Worm (Caenorhabditis elegans) whole organism, L4 larva: ENCODE data around the gene mtp-18.

Experiments used
- F37D6.2 ChIP-seq: sonication (generic microtip); optimal IDR thresholded peaks from 2 replicates; lab custom pipeline; 2016; ENCODE audit warnings: mild to moderate bottlenecking, missing genetic modification characterization, missing compliant biosample characterization
- F44E2.7 ChIP-seq: fragments of 200-800 bp; sonication (Bioruptor generic); IDR thresholded peaks from 2 replicates; pipeline ENCODE4 v2.1.2; 2022; ENCODE audit warnings: missing genetic modification characterization, missing compliant biosample characterization
- Y48G9A.11 ChIP-seq: fragments of 200-800 bp; sonication (Bioruptor generic); IDR thresholded peaks from 2 replicates; pipeline ENCODE4 v1.3.6; 2022; ENCODE audit warnings: missing genetic modification reagents, missing genetic modification characterization, missing compliant biosample characterization
- Y75B8A.6 ChIP-seq: fragments of 200-800 bp; sonication (Bioruptor generic); IDR thresholded peaks from 2 replicates; pipeline ENCODE4 v1.3.6; 2022; ENCODE audit warnings: missing genetic modification reagents, missing genetic modification characterization, missing compliant biosample characterization
- ZK546.5 ChIP-seq, 2 experiments: sonication (generic microtip); optimal IDR thresholded peaks; 2 replicates each; lab custom pipeline; 2017; ENCODE audit warnings: missing biosample characterization in 2 of 2, missing genetic modification characterization in 2 of 2
- aly-2 ChIP-seq: sonication (generic microtip); optimal IDR thresholded peaks from 2 replicates; lab custom pipeline; 2018; ENCODE audit warnings: missing biosample characterization, missing genetic modification characterization
- ama-1 ChIP-seq: fragments of 150-350 bp; optimal IDR thresholded peaks from 2 replicates; lab custom pipeline; 2014; ENCODE audit warnings: inconsistent platforms, mixed read lengths
- arid-1 ChIP-seq: fragments of 200-800 bp; sonication (Bioruptor generic); conservative IDR thresholded peaks from 2 replicates; pipeline ENCODE4 v1.3.6; 2022; ENCODE audit warnings: missing genetic modification reagents, missing genetic modification characterization, missing compliant biosample characterization
- attf-4 ChIP-seq: sonication (generic microtip); optimal IDR thresholded peaks from 3 replicates; lab custom pipeline; 2017; ENCODE audit warnings: missing biosample characterization, missing genetic modification characterization
- ceh-28 ChIP-seq: fragments of 150-350 bp; optimal IDR thresholded peaks from 2 replicates; lab custom pipeline; 2014; ENCODE audit warnings: missing biosample characterization, missing genetic modification reagents, missing genetic modification characterization
- ceh-44 ChIP-seq: fragments of 200-800 bp; sonication (Bioruptor generic); IDR thresholded peaks from 2 replicates; pipeline ENCODE4 v1.3.6; 2022; ENCODE audit warnings: missing genetic modification reagents, missing genetic modification characterization, missing compliant biosample characterization
- ceh-82 ChIP-seq: sonication (generic microtip); optimal IDR thresholded peaks from 2 replicates; lab custom pipeline; 2017; ENCODE audit warnings: missing biosample characterization, missing genetic modification characterization
- ces-1 ChIP-seq: fragments of 150-350 bp; sonication (generic microtip); optimal IDR thresholded peaks from 4 replicates; lab custom pipeline; 2014; ENCODE audit warnings: missing biosample characterization, missing genetic modification reagents, missing genetic modification characterization
- cey-2 ChIP-seq: sonication (generic microtip); optimal IDR thresholded peaks from 3 replicates; lab custom pipeline; 2017; ENCODE audit warnings: missing genetic modification characterization, mild to moderate bottlenecking, missing compliant biosample characterization, antibody characterized with exemption, borderline replicate concordance; ENCODE audit not compliant: insufficient read depth
- daf-12 ChIP-seq: fragments of 150-350 bp; optimal IDR thresholded peaks from 2 replicates; lab custom pipeline; 2014; ENCODE audit warnings: missing biosample characterization, missing genetic modification reagents, missing genetic modification characterization
- daf-16 ChIP-seq, 3 experiments: sonication (generic microtip); optimal IDR thresholded peaks; 2 replicates each; lab custom pipeline; 2016 to 2017; ENCODE audit warnings: missing genetic modification characterization in 3 of 3, missing genetic modification reagents in 3 of 3, mild to moderate bottlenecking in 2 of 3, missing compliant biosample characterization in 2 of 3, missing biosample characterization in 1 of 3, moderate library complexity in 1 of 3
- daf-19 ChIP-seq: fragments of 200-800 bp; sonication (Bioruptor generic); conservative IDR thresholded peaks from 2 replicates; pipeline ENCODE4 v1.3.6; 2022; ENCODE audit warnings: missing genetic modification characterization, missing compliant biosample characterization
- daf-8 ChIP-seq: fragments of 200-800 bp; sonication (Bioruptor generic); IDR thresholded peaks from 2 replicates; pipeline ENCODE4 v1.3.6; 2022; ENCODE audit warnings: missing genetic modification characterization, missing compliant biosample characterization
- dmd-6 ChIP-seq: fragments of 200-800 bp; sonication (Bioruptor generic); IDR thresholded peaks from 2 replicates; pipeline ENCODE4 v1.3.6; 2022; ENCODE audit warnings: missing genetic modification reagents, missing genetic modification characterization, missing compliant biosample characterization
- dve-1 ChIP-seq: sonication (generic microtip); optimal IDR thresholded peaks from 2 replicates; lab custom pipeline; 2017; ENCODE audit warnings: antibody characterized with exemption, mild to moderate bottlenecking, missing genetic modification characterization, missing compliant biosample characterization; ENCODE audit not compliant: insufficient read depth
- egl-27 ChIP-seq: sonication (generic microtip); optimal IDR thresholded peaks from 3 replicates; lab custom pipeline; 2017; ENCODE audit warnings: missing biosample characterization, missing genetic modification reagents, missing genetic modification characterization
- fos-1 ChIP-seq: fragments of 150-350 bp; optimal IDR thresholded peaks from 2 replicates; lab custom pipeline; 2014; ENCODE audit warnings: missing biosample characterization, missing genetic modification characterization
- hif-1 ChIP-seq, 2 experiments: sonication (generic microtip); optimal IDR thresholded peaks; 2 replicates each; lab custom pipeline; 2016 to 2017; ENCODE audit warnings: missing compliant biosample characterization in 2 of 2, missing genetic modification characterization in 2 of 2, missing genetic modification reagents in 2 of 2, missing genotype in 2 of 2, mild to moderate bottlenecking in 1 of 2
- hlh-11 ChIP-seq: fragments of 200-800 bp; sonication (Bioruptor generic); optimal IDR thresholded peaks from 2 replicates; lab custom pipeline; 2018; ENCODE audit warnings: mild to moderate bottlenecking, missing genetic modification characterization, missing compliant biosample characterization
- hlh-30 ChIP-seq: sonication (generic microtip); optimal IDR thresholded peaks from 2 replicates; lab custom pipeline; 2017; ENCODE audit warnings: antibody characterized with exemption, mild to moderate bottlenecking, missing genetic modification characterization, missing compliant biosample characterization; ENCODE audit not compliant: insufficient read depth
- jun-1 ChIP-seq: fragments of 150-350 bp; optimal IDR thresholded peaks from 2 replicates; lab custom pipeline; 2014; ENCODE audit warnings: missing biosample characterization, missing genetic modification reagents, missing genetic modification characterization
- lim-7 ChIP-seq: fragments of 200-800 bp; sonication (Bioruptor generic); IDR thresholded peaks from 2 replicates; pipeline ENCODE4 v1.3.6; 2022; ENCODE audit warnings: missing genetic modification characterization, missing compliant biosample characterization
- lin-1 ChIP-seq: fragments of 200-800 bp; sonication (Bioruptor generic); IDR thresholded peaks from 2 replicates; pipeline ENCODE4 v1.3.6; 2022; ENCODE audit warnings: missing genetic modification reagents, missing genetic modification characterization, missing compliant biosample characterization
- lin-13 ChIP-seq: fragments of 150-350 bp; optimal IDR thresholded peaks from 2 replicates; lab custom pipeline; 2014; ENCODE audit warnings: missing biosample characterization, missing genetic modification reagents, missing genetic modification characterization
- lin-38 ChIP-seq: fragments of 200-800 bp; sonication (Bioruptor generic); IDR thresholded peaks from 2 replicates; pipeline ENCODE4 v1.3.6; 2022; ENCODE audit warnings: missing genetic modification reagents, missing genetic modification characterization, missing compliant biosample characterization
- lin-39 ChIP-seq: fragments of 150-350 bp; optimal IDR thresholded peaks from 2 replicates; lab custom pipeline; 2014; ENCODE audit warnings: missing biosample characterization, missing genetic modification reagents, missing genetic modification characterization
- lir-3 ChIP-seq: sonication (generic microtip); optimal IDR thresholded peaks from 2 replicates; lab custom pipeline; 2016; ENCODE audit warnings: mild to moderate bottlenecking, missing genetic modification characterization, missing compliant biosample characterization
- mep-1 ChIP-seq: fragments of 150-350 bp; sonication (generic microtip); optimal IDR thresholded peaks from 3 replicates; lab custom pipeline; 2014; ENCODE audit warnings: missing biosample characterization, missing genetic modification characterization
- mxl-3 ChIP-seq: fragments of 200-800 bp; sonication (Bioruptor generic); optimal IDR thresholded peaks from 2 replicates; lab custom pipeline; 2018; ENCODE audit warnings: mild to moderate bottlenecking, missing genetic modification characterization, missing compliant biosample characterization
- nhr-10 ChIP-seq: fragments of 150-350 bp; optimal IDR thresholded peaks from 2 replicates; lab custom pipeline; 2014; ENCODE audit warnings: missing biosample characterization, missing genetic modification characterization
- nhr-111 ChIP-seq: fragments of 200-800 bp; sonication (Bioruptor generic); optimal IDR thresholded peaks from 2 replicates; lab custom pipeline; 2018; ENCODE audit warnings: mild to moderate bottlenecking, missing genetic modification characterization, missing compliant biosample characterization
- nhr-28 ChIP-seq: fragments of 150-350 bp; optimal IDR thresholded peaks from 2 replicates; lab custom pipeline; 2014; ENCODE audit warnings: missing biosample characterization, missing genetic modification characterization
- nhr-48 ChIP-seq: sonication (generic microtip); optimal IDR thresholded peaks from 2 replicates; lab custom pipeline; 2016; ENCODE audit warnings: mild to moderate bottlenecking, missing genetic modification characterization, missing compliant biosample characterization
- nhr-6 ChIP-seq: fragments of 150-350 bp; optimal IDR thresholded peaks from 2 replicates; lab custom pipeline; 2014; ENCODE audit warnings: missing biosample characterization, missing genetic modification characterization
- nhr-77 ChIP-seq: fragments of 150-350 bp; optimal IDR thresholded peaks from 2 replicates; lab custom pipeline; 2014; ENCODE audit warnings: missing biosample characterization, missing genetic modification characterization
- php-3 ChIP-seq: fragments of 200-800 bp; sonication (Bioruptor generic); IDR thresholded peaks from 2 replicates; pipeline ENCODE4 v1.3.6; 2022; ENCODE audit warnings: missing genetic modification reagents, missing genetic modification characterization, missing compliant biosample characterization
- pqm-1 ChIP-seq: sonication (generic microtip); optimal IDR thresholded peaks from 2 replicates; lab custom pipeline; 2017; ENCODE audit warnings: missing biosample characterization, missing genetic modification characterization
- saeg-2 ChIP-seq: fragments of 200-800 bp; sonication (Bioruptor generic); IDR thresholded peaks from 2 replicates; pipeline ENCODE4 v1.3.6; 2022; ENCODE audit warnings: missing genetic modification reagents, missing genetic modification characterization, missing compliant biosample characterization
- set-16 ChIP-seq: fragments of 200-800 bp; sonication (Bioruptor generic); IDR thresholded peaks from 2 replicates; pipeline ENCODE4 v1.3.6; 2022; ENCODE audit warnings: missing genetic modification reagents, missing genetic modification characterization, missing compliant biosample characterization
- skn-1 ChIP-seq: fragments of 150-350 bp; optimal IDR thresholded peaks from 2 replicates; lab custom pipeline; 2014; ENCODE audit warnings: missing biosample characterization, missing genetic modification characterization
- snpc-1.2 ChIP-seq: fragments of 200-800 bp; sonication (Bioruptor generic); IDR thresholded peaks from 2 replicates; pipeline ENCODE4 v1.3.6; 2022; ENCODE audit warnings: missing genetic modification reagents, missing genetic modification characterization, missing compliant biosample characterization
- snpc-4 ChIP-seq: fragments of 150-350 bp; optimal IDR thresholded peaks from 2 replicates; lab custom pipeline; 2014; ENCODE audit warnings: missing biosample characterization, missing genetic modification characterization
- spr-1 ChIP-seq: sonication (generic microtip); optimal IDR thresholded peaks from 2 replicates; lab custom pipeline; 2016; ENCODE audit warnings: mild to moderate bottlenecking, missing genetic modification characterization, missing compliant biosample characterization
- tra-1 ChIP-seq: fragments of 200-800 bp; sonication (Bioruptor generic); IDR thresholded peaks from 2 replicates; pipeline ENCODE4 v1.3.6; 2022; ENCODE audit warnings: missing genetic modification reagents, missing genetic modification characterization, missing compliant biosample characterization
- unc-62 ChIP-seq, 3 experiments: fragments of 150-350 bp in 1 of 3; sonication (generic microtip); optimal IDR thresholded peaks in 2 of 3; peaks in 1 of 3; 1 replicate in 1 of 3; 2 replicates in 2 of 3; lab custom pipeline; 2014 to 2017; ENCODE audit warnings: missing biosample characterization in 3 of 3, missing genetic modification characterization in 3 of 3, missing genetic modification reagents in 3 of 3, missing genotype in 1 of 3
- zip-2 ChIP-seq: fragments of 150-350 bp; optimal IDR thresholded peaks from 2 replicates; lab custom pipeline; 2014; ENCODE audit warnings: missing biosample characterization, missing genetic modification characterization
- ztf-11 ChIP-seq: fragments of 150-350 bp; optimal IDR thresholded peaks from 2 replicates; lab custom pipeline; 2014; ENCODE audit warnings: missing biosample characterization, missing genetic modification characterization

Gene mtp-18

ce11 chrX:6169252-6169651, 37.0 kb downstream of the mtp-18 start, which contains the start of gene T25B2.2:
TSS of gene T25B2.2 (plus strand) at chrX:6169643.
- TF ChIP-seq ceh-28 (tag; lab: Kevin White, UChicago) (no peak), daf-8 (no peak), set-16 (GFP tag; lab: Robert Waterston, UW) (no peak), nhr-111 (GFP tag; lab: Kevin White, UChicago) (no peak), jun-1 (tag; lab: Kevin White, UChicago) (no peak), F37D6.2 (no peak), saeg-2 (no peak), zip-2 (tag; lab: Kevin White, UChicago) (no peak), hlh-11 (tag; lab: Kevin White, UChicago) (peak; percentile 60), Y75B8A.6 (no peak), F44E2.7 (GFP tag; lab: Robert Waterston, UW) (no peak), ZK546.5 (tag; optimal IDR thresholded peaks at IDR 0.05; lab: Kevin White, UChicago) (no peak), egl-27 (tag; lab: Kevin White, UChicago) (no peak), nhr-77 (tag; lab: Kevin White, UChicago) (no peak), Y48G9A.11 (GFP tag; lab: Robert Waterston, UW) (no peak), ama-1 (lab: Kevin White, UChicago) (no peak), arid-1 (no peak), nhr-28 (peak; percentile 48), nhr-48 (no peak), spr-1 (tag; lab: Kevin White, UChicago) (no peak), snpc-4 (no peak), tra-1 (GFP tag; lab: Robert Waterston, UW) (peak; percentile 56; the same call in 1 of the 2 replicates), daf-12 (tag; lab: Kevin White, UChicago) (no peak), ces-1 (GFP tag; lab: Kevin White, UChicago) (no peak), mep-1 (no peak), ceh-44 (GFP tag; lab: Robert Waterston, UW) (no peak), daf-16 (GFP tag; optimal IDR thresholded peaks at IDR 0.05; lab: Kevin White, UChicago) (no peak), daf-16 (tag; optimal IDR thresholded peaks at IDR 0.05; lab: Kevin White, UChicago) (peak; percentile 80), ztf-11 (tag; lab: Kevin White, UChicago) (no peak), snpc-1.2 (no peak), php-3 (peak; percentile 93), daf-19 (GFP tag; lab: Robert Waterston, UW) (no peak), attf-4 (no peak), mxl-3 (GFP tag; lab: Kevin White, UChicago) (no peak), hif-1 (tag; optimal IDR thresholded peaks at IDR 0.05; lab: Kevin White, UChicago) (no peak), lin-13 (GFP tag; lab: Kevin White, UChicago) (no peak), aly-2 (tag; lab: Kevin White, UChicago) (no peak), lir-3 (no peak), lin-1 (GFP tag; lab: Robert Waterston, UW) (no peak), lin-38 (no peak), hlh-30 (tag; lab: Kevin White, UChicago) (peak; percentile 29), lim-7 (GFP tag; lab: Robert Waterston, UW) (no peak), dve-1 (peak; percentile 58), dmd-6 (GFP tag; lab: Robert Waterston, UW) (peak; percentile 75), pqm-1 (tag; lab: Kevin White, UChicago) (peak; percentile 50), lin-39 (no peak), skn-1 (no peak), nhr-6 (tag; lab: Kevin White, UChicago) (no peak), fos-1 (tag; lab: Kevin White, UChicago) (no peak), cey-2 (tag; lab: Kevin White, UChicago) (no peak), ceh-82 (tag; lab: Kevin White, UChicago) (no peak), unc-62 (GFP tag; optimal IDR thresholded peaks at IDR 0.05 in 1 of 2; lab: Kevin White, UChicago) (peak in 1 of 2 experiments; percentile 93), unc-62 (tag; optimal IDR thresholded peaks at IDR 0.05; lab: Kevin White, UChicago) (no peak), nhr-10 (no peak)
